Worm (Caenorhabditis elegans) whole organism, L4/young adult: ENCODE measurements around the gene pzf-1.
"Not testable (repeated sequence)": the region's sequence is repeated elsewhere in the genome, so short reads cannot be mapped to it uniquely, and the experiment has no call there.

ENCODE experiments used
- W03F9.2 ChIP-seq: fragments of 150-350 bp; optimal IDR thresholded peaks from 2 replicates; lab custom pipeline; 2014; ENCODE audit warnings: missing biosample characterization, missing genetic modification characterization
- dao-5 ChIP-seq: sonication (generic microtip); optimal IDR thresholded peaks from 2 replicates; lab custom pipeline; 2016; ENCODE audit warnings: missing genotype, missing genetic modification characterization, moderate library complexity, missing compliant biosample characterization
- him-1 ChIP-seq: sonication (generic microtip); optimal IDR thresholded peaks from 2 replicates; lab custom pipeline; 2016; ENCODE audit warnings: missing genotype, missing genetic modification reagents, missing genetic modification characterization, missing compliant biosample characterization

Gene pzf-1

DNA sequence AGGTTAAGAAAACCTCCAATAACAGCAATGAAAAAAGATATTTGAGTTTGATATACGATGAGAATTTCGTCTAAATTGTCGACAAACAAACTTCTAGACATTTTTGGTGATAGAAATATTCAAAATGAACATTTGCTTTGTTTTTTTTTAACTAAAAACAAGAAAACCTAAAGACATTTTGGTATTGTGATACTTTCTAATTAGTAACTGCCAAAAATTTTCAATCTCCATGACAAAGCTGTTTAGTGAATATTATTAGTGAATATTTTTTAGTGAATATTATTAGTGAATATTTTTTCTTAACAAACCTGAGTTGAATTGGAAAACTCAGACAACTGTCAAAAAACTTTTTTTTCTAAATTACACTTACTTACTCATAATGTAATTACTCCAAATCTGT lies 12.0 kb upstream of the pzf-1 start, which contains the start of gene srw-55:
TSS of gene srw-55 (minus strand) at position 101 of the 400 bp plus-strand sequence.
- no peak for TF ChIP-seq dao-5 (tag; lab: Kevin White, UChicago)
- no peak for TF ChIP-seq W03F9.2 (tag; lab: Kevin White, UChicago)
- TF ChIP-seq him-1 (tag; lab: Kevin White, UChicago), result no peak

DNA sequence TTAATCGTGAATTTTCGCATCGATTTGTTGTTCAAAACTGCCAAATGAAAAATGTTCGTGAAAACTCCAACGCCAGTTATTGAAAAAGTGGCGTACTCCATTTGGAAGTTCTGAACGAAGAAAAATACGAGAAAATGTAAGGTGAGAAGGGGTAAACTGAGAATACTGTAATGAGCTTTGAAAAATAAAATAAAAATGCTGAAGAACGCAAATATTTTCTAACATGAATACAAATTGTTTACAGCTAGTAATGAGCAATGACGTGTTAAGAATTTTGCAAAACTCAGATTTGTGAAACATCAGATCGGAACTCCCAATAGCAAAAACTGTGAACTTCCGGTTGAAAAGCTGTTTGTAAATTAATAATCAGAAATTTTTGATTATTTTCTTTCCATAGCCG lies 4.2 kb upstream of the pzf-1 start, which contains the start of gene srw-26:
TSS of gene srw-26 (minus strand) at position 101 of the 400 bp plus-strand sequence.
- TF ChIP-seq him-1 (tag; lab: Kevin White, UChicago), result no peak

DNA sequence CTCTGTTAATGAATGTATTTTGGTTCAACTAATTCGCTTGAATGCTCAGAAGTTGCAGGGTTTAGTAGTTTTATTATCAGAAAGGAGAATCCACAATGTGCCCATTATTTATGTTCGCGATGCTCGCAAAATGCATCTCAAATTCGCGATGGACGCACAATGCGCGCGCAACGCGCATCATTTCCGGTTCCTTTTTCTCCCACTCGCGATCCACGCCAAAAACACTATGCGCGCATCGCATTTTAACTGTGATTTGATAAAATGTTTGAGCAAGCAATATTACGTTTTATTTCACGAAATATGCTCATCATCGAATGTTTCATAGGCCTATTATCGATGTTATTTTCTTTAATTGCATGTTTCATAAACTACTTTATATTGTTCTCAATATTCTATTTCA lies 1.7 kb upstream of the pzf-1 start, which contains the start of gene srbc-77:
TSS of gene srbc-77 (plus strand) at position 301 of the 400 bp plus-strand sequence.
- not testable (repeated sequence) for TF ChIP-seq W03F9.2, dao-5, him-1 (tag; lab: Kevin White, UChicago)

DNA sequence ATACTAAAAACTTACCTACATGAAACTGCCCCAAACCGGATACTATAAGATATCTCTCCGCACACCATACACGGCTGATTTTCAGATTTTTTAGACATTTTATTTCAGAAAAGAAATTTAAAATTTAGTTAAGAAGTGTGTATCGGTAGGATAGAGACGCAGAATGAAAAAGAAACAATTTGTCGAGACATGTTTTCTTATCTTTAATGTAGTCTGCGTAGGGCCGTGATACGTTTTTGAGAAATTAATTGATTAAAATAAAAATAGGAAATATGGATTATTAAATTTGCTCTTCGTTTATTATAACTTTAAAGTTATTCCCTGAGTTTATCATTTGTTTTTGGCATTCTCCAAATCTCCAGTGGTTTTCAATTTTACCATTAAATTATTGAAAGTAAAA lies 3.9 kb downstream of the pzf-1 start, which contains the start of gene nhr-108:
TSS of gene nhr-108 (minus strand) at position 166 of the 400 bp plus-strand sequence.
- TF ChIP-seq dao-5 (tag; lab: Kevin White, UChicago), result no peak
- no peak for TF ChIP-seq W03F9.2 (tag; lab: Kevin White, UChicago)
- TF ChIP-seq him-1 (tag; lab: Kevin White, UChicago), result no peak

DNA sequence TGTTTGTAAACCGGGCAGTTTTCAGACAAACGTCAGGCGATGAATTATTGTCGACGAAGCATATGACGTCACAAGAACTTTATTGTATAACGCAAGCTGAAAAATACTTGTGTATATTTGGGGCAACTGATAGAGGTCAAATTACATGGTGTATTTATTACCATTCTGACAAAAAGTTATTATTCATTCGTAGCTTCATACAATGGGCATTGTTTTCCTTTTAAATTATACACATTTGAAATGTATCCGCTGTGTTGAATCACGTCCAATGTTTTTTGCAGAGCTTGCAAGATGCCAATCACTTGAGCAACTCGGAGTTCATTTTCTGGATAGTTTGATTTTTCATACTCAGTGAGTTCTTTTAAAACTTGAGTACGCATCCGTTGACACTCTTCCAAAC lies 5.2 kb downstream of the pzf-1 start, which contains the start of gene F35E8.13:
TSS of gene F35E8.13 (plus strand) at position 301 of the 400 bp plus-strand sequence.
- TF ChIP-seq him-1 (tag; lab: Kevin White, UChicago), result no peak
- TF ChIP-seq W03F9.2 (tag; lab: Kevin White, UChicago), result no peak
- no peak for TF ChIP-seq dao-5 (tag; lab: Kevin White, UChicago)

DNA sequence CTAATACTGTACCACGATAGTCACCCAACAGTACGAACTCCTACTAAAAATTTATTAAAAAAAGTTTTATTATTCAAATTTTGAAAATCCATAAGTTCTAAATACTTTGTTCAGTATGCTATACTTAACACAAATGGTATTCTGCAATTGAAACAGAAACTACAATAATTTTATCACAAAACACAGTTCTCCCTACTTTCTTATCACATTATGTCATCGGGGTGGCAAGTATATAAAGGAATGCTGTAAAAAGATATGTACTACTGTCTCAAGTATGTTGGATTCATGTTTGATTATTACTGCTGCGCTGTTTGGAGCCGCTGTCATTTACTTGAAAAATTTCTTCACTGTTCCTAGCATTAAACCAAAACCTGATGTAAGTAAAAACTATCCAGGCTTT lies 7.1 kb downstream of the pzf-1 start, which contains the start of gene cdr-1:
TSS of gene cdr-1 (plus strand) at position 208 of the 400 bp plus-strand sequence.
- TF ChIP-seq W03F9.2 (tag; lab: Kevin White, UChicago) (no peak), him-1 (tag; lab: Kevin White, UChicago) (no peak), dao-5 (tag; lab: Kevin White, UChicago) (no peak)

DNA sequence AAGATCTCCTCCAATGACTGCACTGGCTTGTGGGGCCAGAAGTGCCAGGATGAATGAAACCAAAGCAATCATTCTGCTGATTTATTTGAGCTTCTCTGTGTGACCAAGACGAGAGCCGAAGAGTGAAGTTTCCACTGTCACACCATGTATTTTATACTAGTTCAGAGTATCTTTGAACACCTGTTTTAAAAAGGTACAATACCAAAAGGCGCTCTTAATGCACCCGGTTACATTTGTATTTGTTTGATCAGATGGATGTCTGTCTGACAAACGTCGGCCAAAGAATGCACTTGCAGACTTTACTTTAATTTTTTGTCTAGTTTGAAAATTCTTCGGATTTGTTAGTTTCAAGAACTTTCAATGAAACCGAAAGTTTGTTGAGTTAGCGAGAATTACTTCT lies 8.0 kb downstream of the pzf-1 start, which contains the start of gene F35E8.10:
TSS of gene F35E8.10 (minus strand) at position 101 of the 400 bp plus-strand sequence.
- TF ChIP-seq W03F9.2 (tag; lab: Kevin White, UChicago) (no peak), dao-5 (tag; lab: Kevin White, UChicago) (no peak), him-1 (tag; lab: Kevin White, UChicago) (no peak)

DNA sequence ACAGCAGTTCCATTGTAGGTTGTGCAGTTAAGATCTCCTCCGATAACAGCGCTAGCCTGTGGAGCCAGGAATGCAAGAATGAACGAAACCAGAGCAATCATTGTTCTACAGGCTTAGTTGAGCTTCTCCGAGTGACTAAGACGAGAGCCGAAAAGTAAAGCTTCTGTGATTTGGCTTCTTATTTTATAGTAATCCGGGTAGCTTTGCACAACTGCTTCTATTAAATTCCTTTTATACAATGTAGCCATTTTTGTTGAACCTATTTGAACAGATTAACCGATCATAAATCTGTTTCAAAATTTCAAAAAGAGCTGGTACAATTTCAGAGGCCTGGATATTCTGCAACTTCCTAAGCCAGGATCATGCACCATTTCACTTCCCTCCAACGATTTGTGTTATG lies 10.8 kb downstream of the pzf-1 start, which contains the start of gene F35E8.9:
TSS of gene F35E8.9 (minus strand) at position 101 of the 400 bp plus-strand sequence.
- TF ChIP-seq him-1 (tag; lab: Kevin White, UChicago) (no peak), W03F9.2 (tag; lab: Kevin White, UChicago) (no peak), dao-5 (tag; lab: Kevin White, UChicago) (no peak)

DNA sequence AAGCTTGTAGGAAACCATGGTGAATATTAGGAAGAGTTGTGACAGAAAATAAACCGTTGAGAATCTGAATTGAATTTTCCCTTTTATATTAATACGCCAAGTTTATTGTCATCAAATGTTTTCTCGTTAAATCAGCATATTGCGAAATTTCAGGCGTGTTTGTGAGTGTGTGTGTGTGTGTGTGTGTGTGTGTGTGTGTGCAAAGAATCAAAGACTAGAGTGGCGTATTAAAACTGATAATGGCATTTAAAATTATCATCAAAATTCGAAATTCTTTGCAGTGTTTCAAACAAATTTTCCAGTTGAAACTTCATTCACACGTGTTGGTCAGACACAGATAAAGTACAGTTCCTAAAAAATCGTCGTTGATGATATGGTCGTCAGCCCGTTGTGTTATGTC lies 12.3 kb downstream of the pzf-1 start, which contains the start of gene gst-38:
TSS of gene gst-38 (minus strand) at position 152 of the 400 bp plus-strand sequence.
- no peak for TF ChIP-seq him-1 (tag; lab: Kevin White, UChicago)
- no peak for TF ChIP-seq dao-5 (tag; lab: Kevin White, UChicago)
- no peak for TF ChIP-seq W03F9.2 (tag; lab: Kevin White, UChicago)

DNA sequence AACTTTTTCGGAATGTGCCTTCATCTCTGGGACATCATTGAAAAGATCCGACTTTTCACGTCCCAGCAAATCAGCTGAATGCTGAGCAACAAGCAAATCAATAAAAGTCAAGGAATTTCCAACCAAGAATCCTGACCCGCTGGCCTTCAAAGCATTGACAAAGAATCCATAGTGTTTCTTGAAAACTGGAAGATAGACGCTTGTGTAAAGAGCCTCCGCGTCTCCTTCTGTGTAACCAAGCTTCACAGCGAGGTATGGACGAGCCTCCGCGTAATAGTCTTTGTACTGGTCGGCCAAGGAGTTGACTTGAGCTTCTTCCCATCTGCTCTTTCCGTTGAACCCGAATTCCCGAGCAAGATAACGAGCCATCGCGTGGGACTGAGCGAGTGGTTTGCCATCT lies 12.9 kb downstream of the pzf-1 start:
- TF ChIP-seq W03F9.2 (tag; lab: Kevin White, UChicago) (no peak), him-1 (tag; lab: Kevin White, UChicago) (no peak), dao-5 (tag; lab: Kevin White, UChicago) (no peak)

DNA sequence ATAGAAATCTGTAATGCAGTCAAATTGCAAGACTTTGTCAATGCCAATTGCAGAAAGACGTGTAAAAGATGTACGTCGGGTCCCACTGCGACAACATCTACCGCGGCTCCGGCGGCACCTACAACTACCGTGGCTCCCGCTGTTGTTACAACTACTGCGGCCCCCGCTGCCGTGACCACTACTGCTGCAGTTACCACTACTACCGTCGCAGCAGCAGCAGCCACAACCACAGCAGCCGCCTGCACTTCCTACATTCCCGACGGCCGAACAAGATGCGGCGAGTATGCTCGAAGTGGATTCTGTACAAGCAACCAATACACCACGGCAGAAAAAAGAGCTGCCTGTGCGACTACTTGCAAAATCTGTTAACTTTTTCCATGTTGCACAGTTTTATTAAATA lies 13.5 kb downstream of the pzf-1 start:
- no peak for TF ChIP-seq dao-5 (tag; lab: Kevin White, UChicago)
- TF ChIP-seq W03F9.2 (tag; lab: Kevin White, UChicago), result no peak
- no peak for TF ChIP-seq him-1 (tag; lab: Kevin White, UChicago)

DNA sequence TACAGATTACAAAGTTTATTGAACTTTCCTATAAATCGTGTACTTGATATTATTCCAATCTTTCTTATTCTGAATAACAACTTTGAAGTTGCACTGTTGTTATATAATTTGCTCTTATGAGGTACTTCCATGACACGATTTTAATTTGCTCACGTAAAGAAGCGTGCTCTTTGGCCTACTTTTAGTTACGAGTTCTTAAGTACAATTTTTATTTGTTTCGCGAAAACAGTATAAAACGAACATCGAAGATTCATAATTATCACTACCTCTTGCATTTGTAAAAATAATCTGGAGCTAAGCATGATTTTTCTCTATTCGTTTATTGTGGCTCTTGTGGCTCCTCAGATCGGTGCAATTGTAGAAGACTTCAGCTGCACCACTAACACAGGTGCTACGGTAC lies 14.5 kb downstream of the pzf-1 start, which contains the start of gene F35E8.7:
TSS of gene F35E8.7 (plus strand) at position 301 of the 400 bp plus-strand sequence.
- TF ChIP-seq dao-5 (tag; lab: Kevin White, UChicago) (no peak), W03F9.2 (tag; lab: Kevin White, UChicago) (no peak), him-1 (tag; lab: Kevin White, UChicago) (no peak)

DNA sequence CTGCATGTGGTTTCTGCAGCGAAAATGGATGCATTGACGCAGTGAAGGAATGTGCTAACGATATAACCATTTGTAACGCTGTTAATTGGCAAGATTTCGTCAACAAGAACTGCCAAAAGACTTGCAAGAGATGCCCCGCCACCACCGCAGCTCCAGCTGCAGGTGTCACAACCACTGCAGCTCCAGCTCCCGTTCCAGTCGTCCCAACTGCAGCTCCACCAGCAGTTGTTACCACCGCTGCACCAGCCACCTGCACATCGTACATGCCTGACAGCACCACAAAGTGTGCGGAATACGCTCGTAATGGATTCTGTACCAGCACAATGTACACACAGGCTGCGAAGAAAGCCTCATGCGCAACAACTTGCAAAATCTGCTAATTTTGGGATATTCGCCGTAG lies 15.5 kb downstream of the pzf-1 start:
- no peak for TF ChIP-seq W03F9.2 (tag; lab: Kevin White, UChicago)

DNA sequence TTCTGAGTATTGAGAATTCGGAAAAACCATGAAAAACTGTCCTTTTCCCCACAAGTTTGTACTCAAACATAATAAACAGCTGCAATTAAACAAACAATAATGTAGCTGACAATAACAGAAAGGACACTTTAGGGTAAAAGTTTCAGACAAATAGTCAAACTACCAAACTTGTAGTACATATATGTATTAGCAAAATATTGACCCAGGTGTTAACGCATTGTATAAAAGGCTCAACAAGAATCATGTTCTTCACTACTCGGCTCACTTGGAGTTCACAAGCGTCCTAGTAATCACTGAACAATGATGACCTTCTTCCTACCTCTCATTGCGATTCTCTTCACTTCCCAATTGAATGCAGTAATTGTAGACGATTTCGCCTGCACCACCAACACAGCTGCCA lies 16.4 kb downstream of the pzf-1 start, which contains the start of gene F35E8.6:
TSS of gene F35E8.6 (plus strand) at position 301 of the 400 bp plus-strand sequence.
- TF ChIP-seq dao-5 (tag; lab: Kevin White, UChicago), result no peak
- TF ChIP-seq W03F9.2 (tag; lab: Kevin White, UChicago), result no peak
- TF ChIP-seq him-1 (tag; lab: Kevin White, UChicago), result no peak
